Worm (Caenorhabditis elegans): ENCODE measurements around the gene F14H8.2.

F14H8.2 gene

DNA sequence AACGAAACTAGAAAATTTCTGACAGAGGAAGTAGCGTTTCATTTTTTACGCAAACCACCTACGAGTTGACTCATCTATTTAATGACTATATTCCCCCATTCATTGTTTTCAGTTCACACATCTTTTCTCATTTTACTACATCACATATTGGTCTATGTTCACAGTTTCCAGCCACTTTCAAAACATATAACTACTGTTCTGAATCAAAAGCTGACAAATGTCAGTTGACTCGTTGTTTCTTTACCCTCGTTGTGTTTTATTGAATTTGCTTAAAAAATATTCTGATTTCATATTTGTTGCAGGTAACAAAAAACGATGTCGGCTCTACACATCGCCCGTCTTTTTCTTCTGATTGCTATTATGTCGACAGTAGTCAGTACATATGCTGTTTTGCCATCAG, 49.0 kb downstream of the F14H8.2 start, which contains the start of gene nlp-59:
Gene nlp-59, plus strand, starts transcription at position 301 of the 400 bp plus-strand sequence.
- no peak for TF ChIP-seq Y116A8C.19 (tag; optimal IDR thresholded peaks at IDR 0.05; ENCODE audit: borderline replicate concordance)
- no peak for TF ChIP-seq mdl-1 (tag; optimal IDR thresholded peaks at IDR 0.05)
- no peak for TF ChIP-seq ceh-88 (GFP tag; IDR thresholded peaks at IDR 0.05)
- no peak for TF ChIP-seq lin-39 (tag; optimal IDR thresholded peaks at IDR 0.05)
- no peak for TF ChIP-seq skn-1 (tag; optimal IDR thresholded peaks at IDR 0.05)
- TF ChIP-seq fkh-8 (tag; optimal IDR thresholded peaks at IDR 0.05): no peak
- no peak for TF ChIP-seq nhr-71 (tag; optimal IDR thresholded peaks at IDR 0.05)
- TF ChIP-seq nhr-12 (tag; optimal IDR thresholded peaks at IDR 0.05): no peak
- no peak for TF ChIP-seq egl-27 (tag; optimal IDR thresholded peaks at IDR 0.05)
- no peak for TF ChIP-seq nhr-237 (tag; optimal IDR thresholded peaks at IDR 0.05)
- TF ChIP-seq dsc-1 (tag; optimal IDR thresholded peaks at IDR 0.05): no peak
- TF ChIP-seq snu-23 (GFP tag; optimal IDR thresholded peaks at IDR 0.05): no peak
- TF ChIP-seq efl-3 (GFP tag; optimal IDR thresholded peaks at IDR 0.05): no peak
- no peak for TF ChIP-seq nhr-90 (tag; optimal IDR thresholded peaks at IDR 0.05; ENCODE audit: poor library complexity)
- no peak for TF ChIP-seq ztf-4 (tag; optimal IDR thresholded peaks at IDR 0.05)
- TF ChIP-seq rnt-1 (tag; optimal IDR thresholded peaks at IDR 0.05): no peak
- TF ChIP-seq unc-86 (tag; optimal IDR thresholded peaks at IDR 0.05): no peak
